Fruit fly (Drosophila melanogaster): ENCODE data around the gene Elys.

The Elys gene

DNA sequence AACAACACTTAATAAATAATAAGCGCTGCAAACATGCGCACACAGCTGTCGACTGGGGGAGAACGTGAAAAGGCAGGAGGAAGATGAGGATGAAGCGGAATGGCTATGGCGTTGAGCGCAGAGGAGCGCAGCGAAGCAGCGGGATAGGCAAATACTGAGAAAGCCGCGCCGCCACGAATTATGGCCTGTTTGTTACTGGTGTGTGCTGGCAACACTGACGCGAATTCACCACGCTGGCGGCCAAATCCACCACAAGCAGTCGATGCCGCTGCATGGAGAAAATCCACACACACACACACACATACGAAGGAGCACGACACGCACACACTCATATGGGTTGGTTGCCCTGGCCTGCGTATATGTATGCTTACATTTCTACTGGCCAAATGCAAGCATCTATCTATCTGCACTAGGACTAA is 15.1 kb upstream of the Elys start (continued):
- no peak for TF ChIP-seq Mrtf (GFP tag; IDR thresholded peaks at IDR 0.05)
- TF ChIP-seq aop (GFP tag; IDR thresholded peaks at IDR 0.05): no peak
- TF ChIP-seq ab (GFP tag; optimal IDR thresholded peaks at IDR 0.05): no peak
- TF ChIP-seq CG14014 (GFP tag; IDR thresholded peaks at IDR 0.05): no peak
- TF ChIP-seq NC2α (GFP tag; optimal IDR thresholded peaks at IDR 0.05): no peak
- no peak for TF ChIP-seq CG12659 (GFP tag; optimal IDR thresholded peaks at IDR 0.05)
- TF ChIP-seq CG2202 (tag; optimal IDR thresholded peaks at IDR 0.05): no peak
- TF ChIP-seq CG9215 (GFP tag; IDR thresholded peaks at IDR 0.05): peak; percentile 86
- TF ChIP-seq Nf-YB (GFP tag; optimal IDR thresholded peaks at IDR 0.05): no peak
- TF ChIP-seq sim (GFP tag; IDR thresholded peaks at IDR 0.05): no peak
- TF ChIP-seq sob (GFP tag; IDR thresholded peaks at IDR 0.05): no peak

DNA sequence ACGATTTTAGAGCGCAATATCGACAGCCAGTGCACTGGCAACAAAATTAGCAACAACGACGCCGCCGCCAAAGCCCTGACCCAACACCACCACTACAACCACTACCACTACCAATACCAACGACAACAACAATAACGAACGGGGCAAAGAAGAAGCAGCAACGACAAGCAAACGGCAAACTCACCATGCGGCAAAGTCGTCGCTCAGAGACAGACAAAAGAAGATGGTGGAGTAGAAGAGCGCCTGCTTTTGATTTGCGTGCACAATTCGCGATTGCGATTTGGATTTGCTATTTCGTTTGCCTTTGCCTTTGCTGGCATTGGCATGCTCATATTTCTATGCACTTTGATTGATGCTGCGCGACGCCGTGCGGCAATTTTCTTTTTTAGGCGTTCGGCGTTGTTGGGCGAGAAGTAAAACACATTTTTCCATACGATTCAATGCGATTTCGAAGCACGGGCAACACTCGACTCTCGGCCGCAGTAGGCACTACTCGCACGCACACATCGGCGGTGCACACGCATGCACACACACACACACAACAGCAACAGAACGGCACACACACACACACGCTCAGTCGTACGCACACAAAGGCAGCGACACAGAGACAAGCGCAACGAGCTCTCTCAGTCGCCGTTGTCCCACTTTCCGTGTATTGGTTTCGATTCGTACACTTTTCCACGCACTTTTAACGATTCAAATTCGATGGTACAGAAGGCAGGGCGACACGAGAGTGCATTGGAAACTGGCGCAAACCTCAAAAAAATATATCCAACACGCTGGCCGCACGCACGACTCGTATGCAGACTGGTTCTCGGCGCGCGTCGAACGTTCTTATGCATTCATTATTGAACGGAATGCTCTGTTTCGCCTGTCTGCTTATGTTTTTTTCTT is 14.4 kb upstream of the Elys start:
- no peak for TF ChIP-seq CG4282 (GFP tag; optimal IDR thresholded peaks at IDR 0.05)
- no peak for TF ChIP-seq luna (GFP tag; optimal IDR thresholded peaks at IDR 0.05)
- TF ChIP-seq CG18262 (tag; optimal IDR thresholded peaks at IDR 0.05): no peak
- TF ChIP-seq CG2889 (GFP tag; IDR thresholded peaks at IDR 0.05): no peak
- peak; percentile 95 for TF ChIP-seq CG8478 (optimal IDR thresholded peaks at IDR 0.05)
- TF ChIP-seq CG12744 (GFP tag; optimal IDR thresholded peaks at IDR 0.05): no peak
- TF ChIP-seq CG12299 (tag; optimal IDR thresholded peaks at IDR 0.05): no peak
- no peak for TF ChIP-seq CG7372 (GFP tag; IDR thresholded peaks at IDR 0.05)
- no peak for TF ChIP-seq ssp (GFP tag; IDR thresholded peaks at IDR 0.05)
- peak; percentile 4 for TF ChIP-seq sens (GFP tag)
- TF ChIP-seq bigmax (GFP tag; optimal IDR thresholded peaks at IDR 0.05): no peak
- TF ChIP-seq CG7839 (tag; optimal IDR thresholded peaks at IDR 0.05): no peak
- no peak for TF ChIP-seq pho (GFP tag; optimal IDR thresholded peaks at IDR 0.05)
- peak; percentile 77 for TF ChIP-seq Adf1 (GFP tag; IDR thresholded peaks at IDR 0.05)
- TF ChIP-seq Kr (GFP tag; optimal IDR thresholded peaks at IDR 0.05): no peak
- no peak for TF ChIP-seq CG15696 (tag; optimal IDR thresholded peaks at IDR 0.05)
- TF ChIP-seq CG4707 (GFP tag; optimal IDR thresholded peaks at IDR 0.05): no peak
- no peak for TF ChIP-seq row (GFP tag; IDR thresholded peaks at IDR 0.05)
- TF ChIP-seq chinmo (GFP tag; IDR thresholded peaks at IDR 0.05; ENCODE audit: partially characterized antibody): peak; percentile 88; the same call in 2 of the 4 replicates
- no peak for TF ChIP-seq CG11560 (tag; IDR thresholded peaks at IDR 0.05)
- TF ChIP-seq CG15269 (tag; optimal IDR thresholded peaks at IDR 0.05): no peak
- peak; percentile 47 for TF ChIP-seq Tbp (GFP tag; optimal IDR thresholded peaks at IDR 0.05)
- no peak; the same call in 1 of the 2 replicates for TF ChIP-seq amos (GFP tag; IDR thresholded peaks at IDR 0.05; ENCODE audit: partially characterized antibody)
- no peak for TF ChIP-seq Fer1 (GFP tag; optimal IDR thresholded peaks at IDR 0.05)
- TF ChIP-seq Deaf1 (tag; optimal IDR thresholded peaks at IDR 0.05): peak; percentile 62
- no peak for TF ChIP-seq CG33557 (GFP tag; optimal IDR thresholded peaks at IDR 0.05)
- peak; percentile 90 for TF ChIP-seq MESR4 (GFP tag; optimal IDR thresholded peaks at IDR 0.05)
- peak; percentile 95 for TF ChIP-seq CG15479 (GFP tag; optimal IDR thresholded peaks at IDR 0.05)
- no peak for TF ChIP-seq maf-S (GFP tag; optimal IDR thresholded peaks at IDR 0.05)
- no peak for TF ChIP-seq CG1233 (GFP tag; optimal IDR thresholded peaks at IDR 0.05)
- TF ChIP-seq lola (GFP tag; optimal IDR thresholded peaks at IDR 0.05): peak in 1 of 3 experiments; percentile 80
- no peak for TF ChIP-seq CG2678 (tag; optimal IDR thresholded peaks at IDR 0.05)
- TF ChIP-seq Chrac-16 (GFP tag; optimal IDR thresholded peaks at IDR 0.05): no peak
- TF ChIP-seq CG6175 (GFP tag; IDR thresholded peaks at IDR 0.05): 0 out of 3 replicates have a peak, but pooled peaks have one; percentile 6
- no peak for TF ChIP-seq CG3281 (GFP tag; optimal IDR thresholded peaks at IDR 0.05)
- no peak for TF ChIP-seq CG13123 (GFP tag; optimal IDR thresholded peaks at IDR 0.05)
- TF ChIP-seq YL-1 (GFP tag; optimal IDR thresholded peaks at IDR 0.05): peak; percentile 18
- TF ChIP-seq CG34376 (GFP tag; optimal IDR thresholded peaks at IDR 0.05): peak; percentile 47

All from whole organism, embryonic.